Fruit fly (Drosophila melanogaster): ENCODE data around the gene CG10375.

CG10375 gene

dm6 chr3R:23782456-23783402 lies 15.2 kb downstream of the CG10375 start:
- TF ChIP-seq CG10348 (GFP tag; IDR thresholded peaks at IDR 0.05) (peak; percentile 69), CG8301 (tag; optimal IDR thresholded peaks at IDR 0.05) (peak; percentile 95), CG14655 (GFP tag; optimal IDR thresholded peaks at IDR 0.05) (peak; percentile 96), Pif1A (GFP tag; optimal IDR thresholded peaks at IDR 0.05) (peak; percentile 91), CG34367 (tag; optimal IDR thresholded peaks at IDR 0.05) (peak; percentile 89), Pif1B (GFP tag; optimal IDR thresholded peaks at IDR 0.05) (peak; percentile 95), CG4496 (GFP tag; IDR thresholded peaks at IDR 0.05) (peak; percentile 94), CG8159 (tag; optimal IDR thresholded peaks at IDR 0.05) (peak; percentile 89), D1 (tag; optimal IDR thresholded peaks at IDR 0.05) (no peak), CG32121 (GFP tag; IDR thresholded peaks at IDR 0.05) (peak; percentile 90), CG13204 (GFP tag; optimal IDR thresholded peaks at IDR 0.05) (peak; percentile 29), Ets98B (GFP tag; IDR thresholded peaks at IDR 0.05) (peak; percentile 92), EcR (GFP tag; optimal IDR thresholded peaks at IDR 0.05) (peak; percentile 45), CG17806 (tag; optimal IDR thresholded peaks at IDR 0.05) (peak; percentile 93), Snoo (tag; optimal IDR thresholded peaks at IDR 0.05) (peak; percentile 75), CG12605 (GFP tag; IDR thresholded peaks at IDR 0.05) (peak; percentile 85), rn (GFP tag; IDR thresholded peaks at IDR 0.05) (peak; percentile 80), CG9948 (tag; optimal IDR thresholded peaks at IDR 0.05) (peak; percentile 92), gl (tag; optimal IDR thresholded peaks at IDR 0.05) (peak; percentile 62), CG15710 (tag; optimal IDR thresholded peaks at IDR 0.05) (peak; percentile 84), fd96Ca (GFP tag; IDR thresholded peaks at IDR 0.05) (peak; percentile 93)

dm6 chr3R:23783403-23783757 lies 15.9 kb downstream of the CG10375 start:
- TF ChIP-seq CG8159 (tag; optimal IDR thresholded peaks at IDR 0.05) = no peak
- 0 out of 3 replicates have a peak, but pooled peaks have one; percentile 5 for TF ChIP-seq CG4496 (GFP tag; IDR thresholded peaks at IDR 0.05)

- TF ChIP-seq CG8159 (tag; optimal IDR thresholded peaks at IDR 0.05) (peak; percentile 90), CG9948 (tag; optimal IDR thresholded peaks at IDR 0.05) (peak; percentile 92), CG34367 (tag; optimal IDR thresholded peaks at IDR 0.05) (peak; percentile 85), CG13204 (GFP tag; optimal IDR thresholded peaks at IDR 0.05) (peak; percentile 77), CG14655 (GFP tag; optimal IDR thresholded peaks at IDR 0.05) (peak; percentile 93), fd96Ca (GFP tag; IDR thresholded peaks at IDR 0.05) (peak; percentile 59; the same call in 2 of the 3 replicates), CG32121 (GFP tag; IDR thresholded peaks at IDR 0.05) (peak; percentile 61; the same call in 1 of the 2 replicates), rn (GFP tag; IDR thresholded peaks at IDR 0.05) (peak; percentile 49; the same call in 1 of the 2 replicates), CG4496 (GFP tag; IDR thresholded peaks at IDR 0.05) (peak; percentile 83), CG8301 (tag; optimal IDR thresholded peaks at IDR 0.05) (peak; percentile 89), CG10348 (GFP tag; IDR thresholded peaks at IDR 0.05) (0 out of 2 replicates have a peak, but pooled peaks have one; percentile 40), CG15710 (tag; optimal IDR thresholded peaks at IDR 0.05) (peak; percentile 90), Pif1A (GFP tag; optimal IDR thresholded peaks at IDR 0.05) (peak; percentile 90), CG17806 (tag; optimal IDR thresholded peaks at IDR 0.05) (peak; percentile 89), D1 (tag; optimal IDR thresholded peaks at IDR 0.05) (peak; percentile 77), Ets98B (GFP tag; IDR thresholded peaks at IDR 0.05) (peak; percentile 58; the same call in 1 of the 2 replicates), gl (tag; optimal IDR thresholded peaks at IDR 0.05) (peak; percentile 59), EcR (GFP tag; optimal IDR thresholded peaks at IDR 0.05) (peak; percentile 34), Pif1B (GFP tag; optimal IDR thresholded peaks at IDR 0.05) (peak; percentile 79), CG12605 (GFP tag; IDR thresholded peaks at IDR 0.05) (peak; percentile 56), Snoo (tag; optimal IDR thresholded peaks at IDR 0.05) (peak; percentile 62)
These were observed 16.4 kb downstream of the CG10375 start for dm6 chr3R:23783961-23784360.

- no peak for TF ChIP-seq D1 (tag; optimal IDR thresholded peaks at IDR 0.05)
- no peak for TF ChIP-seq Pif1B (GFP tag; optimal IDR thresholded peaks at IDR 0.05)
- TF ChIP-seq CG15710 (tag; optimal IDR thresholded peaks at IDR 0.05) = no peak
- peak; percentile 47 for TF ChIP-seq EcR (GFP tag; optimal IDR thresholded peaks at IDR 0.05)
- TF ChIP-seq CG32121 (GFP tag; IDR thresholded peaks at IDR 0.05) = no peak
- TF ChIP-seq CG17806 (tag; optimal IDR thresholded peaks at IDR 0.05) = no peak
- TF ChIP-seq CG13204 (GFP tag; optimal IDR thresholded peaks at IDR 0.05) = peak; percentile 44
- TF ChIP-seq gl (tag; optimal IDR thresholded peaks at IDR 0.05) = peak; percentile 68
These were observed 17.6 kb downstream of the CG10375 start for dm6 chr3R:23784925-23785680.

- peak; percentile 38 for TF ChIP-seq Pif1A (GFP tag; optimal IDR thresholded peaks at IDR 0.05)
- TF ChIP-seq CG15710 (tag; optimal IDR thresholded peaks at IDR 0.05) = peak; percentile 51
- peak; percentile 21 for TF ChIP-seq CG34367 (tag; optimal IDR thresholded peaks at IDR 0.05)
- TF ChIP-seq CG17806 (tag; optimal IDR thresholded peaks at IDR 0.05) = peak; percentile 33
- no peak for TF ChIP-seq CG13204 (GFP tag; optimal IDR thresholded peaks at IDR 0.05)
- peak; percentile 39; the same call in 1 of the 2 replicates for TF ChIP-seq CG32121 (GFP tag; IDR thresholded peaks at IDR 0.05)
- TF ChIP-seq CG12605 (GFP tag; IDR thresholded peaks at IDR 0.05) = no peak; the same call in 1 of the 2 replicates
- TF ChIP-seq CG9948 (tag; optimal IDR thresholded peaks at IDR 0.05) = peak; percentile 63
- TF ChIP-seq CG10348 (GFP tag; IDR thresholded peaks at IDR 0.05) = no peak
- peak; percentile 78 for TF ChIP-seq Pif1B (GFP tag; optimal IDR thresholded peaks at IDR 0.05)
- TF ChIP-seq CG8301 (tag; optimal IDR thresholded peaks at IDR 0.05) = peak; percentile 20
- TF ChIP-seq rn (GFP tag; IDR thresholded peaks at IDR 0.05) = peak; percentile 71
- peak; percentile 88 for TF ChIP-seq CG4496 (GFP tag; IDR thresholded peaks at IDR 0.05)
- no peak for TF ChIP-seq Snoo (tag; optimal IDR thresholded peaks at IDR 0.05)
- peak; percentile 62 for TF ChIP-seq CG8159 (tag; optimal IDR thresholded peaks at IDR 0.05)
- peak; percentile 57 for TF ChIP-seq Ets98B (GFP tag; IDR thresholded peaks at IDR 0.05)
- TF ChIP-seq gl (tag; optimal IDR thresholded peaks at IDR 0.05) = peak; percentile 69
- no peak for TF ChIP-seq EcR (GFP tag; optimal IDR thresholded peaks at IDR 0.05)
- TF ChIP-seq fd96Ca (GFP tag; IDR thresholded peaks at IDR 0.05) = peak; percentile 71; the same call in 2 of the 3 replicates
- peak; percentile 50 for TF ChIP-seq D1 (tag; optimal IDR thresholded peaks at IDR 0.05)
- peak; percentile 77 for TF ChIP-seq CG14655 (GFP tag; optimal IDR thresholded peaks at IDR 0.05)
These were observed 19.5 kb downstream of the CG10375 start for dm6 chr3R:23786768-23787631.
